Worm (Caenorhabditis elegans) whole organism, L3 larva: Measurements from ENCODE around the gene set-5.

ENCODE experiments used
- aly-2 ChIP-seq: fragments of 150-350 bp; optimal IDR thresholded peaks from 2 replicates; lab custom pipeline; 2014; ENCODE audit warnings: missing biosample characterization, missing genetic modification characterization
- ama-1 ChIP-seq: fragments of 150-350 bp; optimal IDR thresholded peaks from 2 replicates; lab custom pipeline; 2018
- elt-3 ChIP-seq, 3 experiments: fragments of 150-350 bp in 1 of 3; sonication (generic microtip) in 2 of 3; optimal IDR thresholded peaks; 2 replicates in 2 of 3; 4 replicates in 1 of 3; lab custom pipeline; 2014 to 2017; ENCODE audit warnings: missing biosample characterization in 3 of 3, missing genetic modification characterization in 3 of 3
- hmg-11 ChIP-seq: sonication (generic microtip); optimal IDR thresholded peaks from 2 replicates; lab custom pipeline; 2016; ENCODE audit warnings: missing genetic modification characterization, missing compliant biosample characterization
- mdl-1 ChIP-seq: fragments of 150-350 bp; optimal IDR thresholded peaks from 2 replicates; lab custom pipeline; 2014; ENCODE audit warnings: missing biosample characterization, missing genetic modification characterization
- nhr-237 ChIP-seq: fragments of 150-350 bp; optimal IDR thresholded peaks from 2 replicates; lab custom pipeline; 2014; ENCODE audit warnings: missing biosample characterization, missing genetic modification characterization
- nhr-28 ChIP-seq: fragments of 150-350 bp; optimal IDR thresholded peaks from 2 replicates; lab custom pipeline; 2014; ENCODE audit warnings: missing biosample characterization, missing genetic modification characterization
- nhr-76 ChIP-seq: fragments of 150-350 bp; sonication (generic microtip); optimal IDR thresholded peaks from 5 replicates; lab custom pipeline; 2014; ENCODE audit warnings: missing biosample characterization, missing genetic modification characterization
- nhr-77 ChIP-seq: fragments of 150-350 bp; optimal IDR thresholded peaks from 2 replicates; lab custom pipeline; 2014; ENCODE audit warnings: missing biosample characterization, missing genetic modification characterization
- pqm-1 ChIP-seq: fragments of 150-350 bp; optimal IDR thresholded peaks from 2 replicates; lab custom pipeline; 2017; ENCODE audit warnings: missing biosample characterization, missing genetic modification characterization, inconsistent platforms
- skn-1 ChIP-seq: fragments of 150-350 bp; optimal IDR thresholded peaks from 2 replicates; lab custom pipeline; 2014; ENCODE audit warnings: missing biosample characterization, missing genetic modification characterization
- unc-39 ChIP-seq: sonication (generic microtip); optimal IDR thresholded peaks from 4 replicates; lab custom pipeline; 2017; ENCODE audit warnings: missing biosample characterization, missing genetic modification characterization
- ztf-11 ChIP-seq: fragments of 150-350 bp; optimal IDR thresholded peaks from 2 replicates; lab custom pipeline; 2014; ENCODE audit warnings: missing biosample characterization, missing genetic modification characterization

ce11 chrV:14683291-14683690 lies 15.5 kb upstream of the set-5 start:
- TF ChIP-seq mdl-1 (tag; lab: Kevin White, UChicago) (no peak), hmg-11 (tag; lab: Kevin White, UChicago) (no peak), pqm-1 (tag; lab: Kevin White, UChicago) (no peak), nhr-77 (tag; lab: Kevin White, UChicago) (no peak), aly-2 (tag; lab: Kevin White, UChicago) (no peak), skn-1 (tag; lab: Kevin White, UChicago) (no peak), nhr-237 (tag; lab: Kevin White, UChicago) (no peak), ztf-11 (no peak), nhr-28 (no peak), unc-39 (tag; lab: Kevin White, UChicago) (no peak), ama-1 (lab: Kevin White, UChicago) (peak; percentile 83), elt-3 (tag; optimal IDR thresholded peaks at IDR 0.05; lab: Kevin White, UChicago) (no peak), nhr-76 (tag; lab: Kevin White, UChicago) (no peak)
